Worm (Caenorhabditis elegans) whole organism, midembryonic: ENCODE results near the gene C03C10.7.

ENCODE experiments used
- T22C8.4 ChIP-seq: fragments of 200-800 bp; sonication (Bioruptor generic); IDR thresholded peaks from 2 replicates; pipeline ENCODE4 v1.3.6; 2022; ENCODE audit warnings: missing genetic modification characterization, missing compliant biosample characterization
- cog-1 ChIP-seq: sonication (generic microtip); optimal IDR thresholded peaks from 2 replicates; lab custom pipeline; 2016; ENCODE audit warnings: missing genetic modification characterization, missing compliant biosample characterization
- klf-2 ChIP-seq: fragments of 200-800 bp; sonication (Bioruptor generic); conservative IDR thresholded peaks from 2 replicates; pipeline ENCODE4 v1.3.6; 2022; ENCODE audit warnings: missing genetic modification reagents, missing genetic modification characterization, missing compliant biosample characterization
- med-1 ChIP-seq: sonication (generic microtip); optimal IDR thresholded peaks from 2 replicates; lab custom pipeline; 2017; ENCODE audit warnings: missing genetic modification characterization, mild to moderate bottlenecking, missing compliant biosample characterization, antibody characterized with exemption, missing genetic modification reagents; ENCODE audit not compliant: insufficient read depth
- ref-1 ChIP-seq: fragments of 200-800 bp; sonication (Bioruptor generic); conservative IDR thresholded peaks from 2 replicates; pipeline ENCODE4 v1.3.6; 2022; ENCODE audit warnings: missing genetic modification reagents, missing genetic modification characterization, missing compliant biosample characterization
- tab-1 ChIP-seq: fragments of 200-800 bp; sonication (Bioruptor generic); IDR thresholded peaks from 2 replicates; pipeline ENCODE4 v1.3.6; 2022; ENCODE audit warnings: missing genetic modification characterization, missing compliant biosample characterization
- ztf-23 ChIP-seq: fragments of 200-800 bp; sonication (Bioruptor generic); IDR thresholded peaks from 2 replicates; pipeline ENCODE4 v1.3.6; 2022; ENCODE audit warnings: missing genetic modification reagents, missing genetic modification characterization, missing compliant biosample characterization
- ztf-29 ChIP-seq: fragments of 200-800 bp; sonication (Bioruptor generic); IDR thresholded peaks from 2 replicates; pipeline ENCODE4 v1.3.6; 2022; ENCODE audit warnings: missing genetic modification reagents, missing genetic modification characterization, missing compliant biosample characterization

ce11 chrIII:4106611-4107010 is 10.8 kb downstream of the C03C10.7 start:
- TF ChIP-seq T22C8.4 (GFP tag; lab: Robert Waterston, UW), result no peak
- no peak for TF ChIP-seq ref-1 (GFP tag; lab: Robert Waterston, UW)
- TF ChIP-seq klf-2 (GFP tag; lab: Robert Waterston, UW), result no peak
- no peak for TF ChIP-seq ztf-29 (GFP tag; lab: Robert Waterston, UW)
- no peak for TF ChIP-seq tab-1 (GFP tag; lab: Robert Waterston, UW)
- no peak for TF ChIP-seq med-1 (GFP tag; lab: Kevin White, UChicago)
- no peak for TF ChIP-seq ztf-23 (GFP tag; lab: Robert Waterston, UW)
- no peak for TF ChIP-seq cog-1 (tag; lab: Kevin White, UChicago)
